Worm (Caenorhabditis elegans) whole organism, young adult: Measurements from ENCODE around the gene hcp-2.

Experiments
- B0019.2 ChIP-seq: fragments of 200-800 bp; sonication (Bioruptor generic); conservative IDR thresholded peaks from 2 replicates; pipeline ENCODE4 v1.3.6; 2022; ENCODE audit warnings: missing genetic modification reagents, missing genetic modification characterization, missing compliant biosample characterization
- B0035.1 ChIP-seq: sonication (generic microtip); optimal IDR thresholded peaks from 2 replicates; lab custom pipeline; 2016; ENCODE audit warnings: missing genetic modification characterization, mild to moderate bottlenecking, missing compliant biosample characterization, missing genotype, missing genetic modification reagents
- B0336.3 ChIP-seq: fragments of 200-800 bp; sonication (Bioruptor generic); IDR thresholded peaks from 2 replicates; pipeline ENCODE4 v1.3.6; 2022; ENCODE audit warnings: missing genetic modification characterization, missing compliant biosample characterization
- D2030.7 ChIP-seq: fragments of 200-800 bp; sonication (Bioruptor generic); IDR thresholded peaks from 2 replicates; pipeline ENCODE4 v1.3.6; 2022; ENCODE audit warnings: missing genetic modification reagents, missing genetic modification characterization, missing compliant biosample characterization
- F10E7.11 ChIP-seq: sonication (generic microtip); optimal IDR thresholded peaks from 2 replicates; lab custom pipeline; 2017; ENCODE audit warnings: mild to moderate bottlenecking, missing genetic modification characterization, moderate library complexity, missing compliant biosample characterization
- F33H1.4 ChIP-seq: fragments of 200-800 bp; sonication (Bioruptor generic); IDR thresholded peaks from 2 replicates; pipeline ENCODE4 v1.3.6; 2022; ENCODE audit warnings: missing genetic modification reagents, missing genetic modification characterization, missing compliant biosample characterization
- F39B2.1 ChIP-seq: fragments of 200-800 bp; sonication (Bioruptor generic); IDR thresholded peaks from 2 replicates; pipeline ENCODE4 v1.3.6; 2022; ENCODE audit warnings: missing genetic modification reagents, missing genetic modification characterization, missing compliant biosample characterization
- Y67H2A.10 ChIP-seq: fragments of 200-800 bp; sonication (Bioruptor generic); conservative IDR thresholded peaks from 2 replicates; pipeline ENCODE4 v1.3.6; 2022; ENCODE audit warnings: missing genetic modification reagents, missing genetic modification characterization, missing compliant biosample characterization
- attf-3 ChIP-seq: fragments of 200-800 bp; sonication (Bioruptor generic); conservative IDR thresholded peaks from 2 replicates; pipeline ENCODE4 v1.3.6; 2022; ENCODE audit warnings: missing genetic modification reagents, missing genetic modification characterization, missing compliant biosample characterization
- attf-5 ChIP-seq: fragments of 200-800 bp; sonication (Bioruptor generic); optimal IDR thresholded peaks from 2 replicates; lab custom pipeline; 2018; ENCODE audit warnings: mild to moderate bottlenecking, missing genetic modification characterization, missing compliant biosample characterization
- attf-6 ChIP-seq: fragments of 200-800 bp; sonication (Bioruptor generic); IDR thresholded peaks from 2 replicates; pipeline ENCODE4 v1.3.6; 2022; ENCODE audit warnings: missing genetic modification reagents, missing genetic modification characterization, missing compliant biosample characterization
- bed-1 ChIP-seq: fragments of 200-800 bp; sonication (Bioruptor generic); IDR thresholded peaks from 2 replicates; pipeline ENCODE4 v1.3.6; 2022; ENCODE audit warnings: missing genetic modification reagents, missing genetic modification characterization, missing compliant biosample characterization
- cebp-1 ChIP-seq, 2 experiments: fragments of 200-800 bp in 1 of 2; sonication (Bioruptor generic) in 1 of 2; sonication (generic microtip) in 1 of 2; IDR thresholded peaks in 1 of 2; optimal IDR thresholded peaks in 1 of 2; 2 replicates each; pipeline versions ENCODE4 v1.3.6 to Lab custom; 2017 to 2022; ENCODE audit warnings: missing compliant biosample characterization in 2 of 2, missing genetic modification characterization in 2 of 2, mild to moderate bottlenecking in 1 of 2, missing genetic modification reagents in 1 of 2, moderate library complexity in 1 of 2
- ceh-27 ChIP-seq: fragments of 200-800 bp; sonication (Bioruptor generic); optimal IDR thresholded peaks from 2 replicates; lab custom pipeline; 2018; ENCODE audit warnings: mild to moderate bottlenecking, missing genetic modification characterization, moderate library complexity, missing compliant biosample characterization
- ceh-40 ChIP-seq: fragments of 200-800 bp; sonication (Bioruptor generic); IDR thresholded peaks from 2 replicates; pipeline ENCODE4 v1.3.6; 2022; ENCODE audit warnings: missing genetic modification characterization, missing compliant biosample characterization
- ceh-79 ChIP-seq: sonication (generic microtip); optimal IDR thresholded peaks from 2 replicates; lab custom pipeline; 2017; ENCODE audit warnings: mild to moderate bottlenecking, missing genetic modification characterization, missing compliant biosample characterization
- chd-7 ChIP-seq: sonication (generic microtip); optimal IDR thresholded peaks from 2 replicates; lab custom pipeline; 2016; ENCODE audit warnings: mild to moderate bottlenecking, missing genetic modification characterization, moderate library complexity, missing compliant biosample characterization
- dox-1 ChIP-seq: fragments of 200-800 bp; sonication (Bioruptor generic); IDR thresholded peaks from 2 replicates; pipeline ENCODE4 v1.3.6; 2022; ENCODE audit warnings: missing genetic modification reagents, missing genetic modification characterization, missing compliant biosample characterization
- egl-44 ChIP-seq: fragments of 200-800 bp; sonication (Bioruptor generic); IDR thresholded peaks from 2 replicates; pipeline ENCODE4 v1.3.6; 2022; ENCODE audit warnings: missing genetic modification reagents, missing genetic modification characterization, missing compliant biosample characterization
- egrh-3 ChIP-seq: fragments of 200-800 bp; sonication (Bioruptor generic); IDR thresholded peaks from 2 replicates; pipeline ENCODE4 v1.3.6; 2022; ENCODE audit warnings: missing genetic modification reagents, missing genetic modification characterization, missing compliant biosample characterization
- lag-1 ChIP-seq: fragments of 200-800 bp; sonication (Bioruptor generic); IDR thresholded peaks from 2 replicates; pipeline ENCODE4 v1.3.6; 2022; ENCODE audit warnings: missing genetic modification reagents, missing genetic modification characterization, missing compliant biosample characterization
- let-526 ChIP-seq: fragments of 200-800 bp; sonication (Bioruptor generic); IDR thresholded peaks from 2 replicates; pipeline ENCODE4 v1.3.6; 2022; ENCODE audit warnings: missing genetic modification reagents, missing genetic modification characterization, missing compliant biosample characterization
- lin-26 ChIP-seq: fragments of 200-800 bp; sonication (Bioruptor generic); IDR thresholded peaks from 2 replicates; pipeline ENCODE4 v1.3.6; 2022; ENCODE audit warnings: missing genetic modification reagents, missing genetic modification characterization, missing compliant biosample characterization
- mcd-1 ChIP-seq: fragments of 200-800 bp; sonication (Bioruptor generic); IDR thresholded peaks from 2 replicates; pipeline ENCODE4 v1.3.6; 2022; ENCODE audit warnings: missing genetic modification reagents, missing genetic modification characterization, missing compliant biosample characterization
- mxl-1 ChIP-seq: sonication (generic microtip); optimal IDR thresholded peaks from 2 replicates; lab custom pipeline; 2016; ENCODE audit warnings: missing genetic modification characterization, missing compliant biosample characterization
- nhr-27 ChIP-seq: fragments of 200-800 bp; sonication (Bioruptor generic); optimal IDR thresholded peaks from 2 replicates; lab custom pipeline; 2018; ENCODE audit warnings: mild to moderate bottlenecking, missing genetic modification characterization, moderate library complexity, missing compliant biosample characterization
- rcor-1 ChIP-seq: fragments of 200-800 bp; sonication (Bioruptor generic); IDR thresholded peaks from 2 replicates; pipeline ENCODE4 v1.3.6; 2022; ENCODE audit warnings: missing genetic modification reagents, missing genetic modification characterization, missing compliant biosample characterization
- rpc-1 ChIP-seq, 2 experiments: fragments of 150-350 bp in 1 of 2; sonication (generic microtip) in 1 of 2; optimal IDR thresholded peaks; 2 replicates each; lab custom pipeline; 2014 to 2018; ENCODE audit warnings: missing biosample characterization in 1 of 2, missing genetic modification characterization in 1 of 2, missing genetic modification reagents in 1 of 2, missing genotype in 1 of 2
- sdz-38 ChIP-seq: sonication (generic microtip); optimal IDR thresholded peaks from 2 replicates; lab custom pipeline; 2016; ENCODE audit warnings: missing genotype, missing genetic modification characterization, missing compliant biosample characterization
- tbp1 ChIP-seq: fragments of 200-800 bp; sonication (Bioruptor generic); optimal IDR thresholded peaks from 2 replicates; lab custom pipeline; 2018; ENCODE audit warnings: mild to moderate bottlenecking, missing genetic modification characterization, missing compliant biosample characterization
- tbx-9 ChIP-seq: sonication (generic microtip); optimal IDR thresholded peaks from 2 replicates; lab custom pipeline; 2016; ENCODE audit warnings: borderline replicate concordance, missing genetic modification characterization, inconsistent platforms, missing compliant biosample characterization
- zfh-2 ChIP-seq: fragments of 200-800 bp; sonication (Bioruptor generic); conservative IDR thresholded peaks from 2 replicates; pipeline ENCODE4 v1.3.6; 2022; ENCODE audit warnings: missing genetic modification reagents, missing genetic modification characterization, missing compliant biosample characterization
- ztf-25 ChIP-seq: fragments of 200-800 bp; sonication (Bioruptor generic); IDR thresholded peaks from 2 replicates; pipeline ENCODE4 v1.3.6; 2022; ENCODE audit warnings: missing genetic modification reagents, missing genetic modification characterization, missing compliant biosample characterization
- ztf-28 ChIP-seq: fragments of 200-800 bp; sonication (Bioruptor generic); IDR thresholded peaks from 2 replicates; pipeline ENCODE4 v1.3.6; 2022; ENCODE audit warnings: missing genetic modification reagents, missing genetic modification characterization, missing compliant biosample characterization

hcp-2 gene

ce11 chrV:9625604-9626446 is 19.8 kb upstream of the hcp-2 start, which contains the start of gene T06E4.7 (continued):
- TF ChIP-seq nhr-27 (tag; lab: Kevin White, UChicago), result no peak
- TF ChIP-seq mcd-1 (GFP tag; lab: Robert Waterston, UW), result peak; percentile 20; the same call in 1 of the 2 replicates
- no peak for TF ChIP-seq F33H1.4 (GFP tag; lab: Robert Waterston, UW)
- no peak for TF ChIP-seq cebp-1 (GFP tag; IDR thresholded peaks at IDR 0.05; lab: Robert Waterston, UW)
- TF ChIP-seq cebp-1 (tag; optimal IDR thresholded peaks at IDR 0.05; lab: Kevin White, UChicago), result no peak
- TF ChIP-seq mxl-1 (tag; lab: Kevin White, UChicago), result no peak
- TF ChIP-seq let-526, result no peak
- TF ChIP-seq ztf-25 (GFP tag; lab: Robert Waterston, UW), result 0 out of 2 replicates have a peak, but pooled peaks have one; percentile 41
- TF ChIP-seq D2030.7 (GFP tag; lab: Robert Waterston, UW), result 0 out of 2 replicates have a peak, but pooled peaks have one; percentile 10
- no peak for TF ChIP-seq F39B2.1
- no peak for TF ChIP-seq sdz-38 (tag; lab: Kevin White, UChicago)
- no peak for TF ChIP-seq bed-1 (GFP tag; lab: Robert Waterston, UW)
- peak; percentile 13 for TF ChIP-seq ceh-27 (GFP tag; lab: Kevin White, UChicago)
- TF ChIP-seq attf-6 (GFP tag; lab: Robert Waterston, UW), result no peak

- TF ChIP-seq rcor-1 (GFP tag; lab: Robert Waterston, UW), result no peak
- TF ChIP-seq tbx-9 (tag; lab: Kevin White, UChicago), result no peak
- no peak for TF ChIP-seq ceh-40 (GFP tag; lab: Robert Waterston, UW)
- no peak for TF ChIP-seq attf-3
- TF ChIP-seq mcd-1 (GFP tag; lab: Robert Waterston, UW), result no peak
- no peak for TF ChIP-seq Y67H2A.10 (GFP tag; lab: Robert Waterston, UW)
- TF ChIP-seq attf-5, result no peak
- TF ChIP-seq ceh-79 (tag; lab: Kevin White, UChicago), result no peak
- TF ChIP-seq ztf-28, result no peak
- TF ChIP-seq egrh-3 (GFP tag; lab: Robert Waterston, UW), result peak; percentile 83
- peak; percentile 52 for TF ChIP-seq chd-7 (tag; lab: Kevin White, UChicago)
- TF ChIP-seq rpc-1 (optimal IDR thresholded peaks at IDR 0.05; lab: Kevin White, UChicago), result no peak
- TF ChIP-seq rpc-1 (tag; optimal IDR thresholded peaks at IDR 0.05; lab: Kevin White, UChicago), result no peak
- peak; percentile 42; the same call in 1 of the 2 replicates for TF ChIP-seq dox-1 (GFP tag; lab: Robert Waterston, UW)
- TF ChIP-seq zfh-2 (GFP tag; lab: Robert Waterston, UW), result peak; percentile 90
- no peak for TF ChIP-seq tbp1 (GFP tag; lab: Kevin White, UChicago)
- no peak for TF ChIP-seq egl-44 (GFP tag; lab: Robert Waterston, UW)
- no peak for TF ChIP-seq F33H1.4 (GFP tag; lab: Robert Waterston, UW)
- no peak for TF ChIP-seq F10E7.11 (tag; lab: Kevin White, UChicago)
- TF ChIP-seq lag-1, result no peak
- no peak for TF ChIP-seq B0019.2 (GFP tag; lab: Robert Waterston, UW)
- TF ChIP-seq D2030.7 (GFP tag; lab: Robert Waterston, UW), result no peak
Measured at ce11 chrV:9628603-9629002, 17.1 kb upstream of the hcp-2 start.

ce11 chrV:9629114-9629513 is 16.5 kb upstream of the hcp-2 start, which contains the start of gene idpc-3:
TSS of gene idpc-3 (minus strand) at chrV:9629214.
- TF ChIP-seq B0336.3 (GFP tag; lab: Robert Waterston, UW), result no peak
- TF ChIP-seq lin-26, result no peak
- TF ChIP-seq dox-1 (GFP tag; lab: Robert Waterston, UW), result no peak
- TF ChIP-seq B0035.1 (tag; lab: Kevin White, UChicago), result no peak
